Fruit fly (Drosophila melanogaster) whole organism, embryonic: ENCODE data around the gene CG43138.
A peak's percentile ranks its signal among the peaks of the same experiment; 100 is the strongest.

Experiments
- Abd-B ChIP-seq: fragments of 200-800 bp; sonication (Bioruptor generic); optimal IDR thresholded peaks from 2 replicates; lab custom pipeline; 2018; ENCODE audit warnings: missing biosample characterization, mild to moderate bottlenecking, missing genetic modification characterization, moderate library complexity
- CG10959 ChIP-seq: fragments of 200-800 bp; sonication (Bioruptor generic); IDR thresholded peaks from 2 replicates; pipeline ENCODE4 v1.3.6; 2022; ENCODE audit warnings: missing biosample characterization, missing genetic modification characterization
- CG10979 ChIP-seq: fragments of 200-800 bp; sonication (Bioruptor generic); optimal IDR thresholded peaks from 2 replicates; lab custom pipeline; 2018; ENCODE audit warnings: missing biosample characterization, mild to moderate bottlenecking, missing genetic modification characterization, moderate library complexity
- CG14860 ChIP-seq: fragments of 200-800 bp; sonication (Bioruptor generic); IDR thresholded peaks from 3 replicates; pipeline ENCODE4 v1.3.6; 2022; ENCODE audit warnings: missing biosample characterization, missing genetic modification characterization; ENCODE audit not compliant: partially characterized antibody
- CG18476 ChIP-seq: fragments of 200-800 bp; sonication (Bioruptor generic); optimal IDR thresholded peaks from 2 replicates; lab custom pipeline; 2016; ENCODE audit warnings: missing biosample characterization, mild to moderate bottlenecking, missing genetic modification characterization
- CG18619 ChIP-seq: fragments of 200-800 bp; sonication (Bioruptor generic); optimal IDR thresholded peaks from 3 replicates; lab custom pipeline; 2017; ENCODE audit warnings: missing biosample characterization, mild to moderate bottlenecking, missing genetic modification characterization
- CG18764 ChIP-seq: fragments of 200-800 bp; sonication (Bioruptor generic); optimal IDR thresholded peaks from 3 replicates; lab custom pipeline; 2016; ENCODE audit warnings: missing biosample characterization, missing genetic modification characterization
- CG31441 ChIP-seq: fragments of 200-800 bp; sonication (Bioruptor generic); IDR thresholded peaks from 2 replicates; pipeline ENCODE4 v1.3.6; 2022; ENCODE audit warnings: missing biosample characterization, missing genetic modification characterization
- CG42726 ChIP-seq: fragments of 200-800 bp; sonication (Bioruptor generic); IDR thresholded peaks from 2 replicates; pipeline ENCODE4 v1.3.6; 2022; ENCODE audit warnings: missing biosample characterization, missing genetic modification characterization; ENCODE audit not compliant: partially characterized antibody
- CG6175 ChIP-seq: fragments of 200-800 bp; sonication (Bioruptor generic); IDR thresholded peaks from 3 replicates; pipeline ENCODE4 v1.3.6; 2022; ENCODE audit warnings: missing biosample characterization, missing genetic modification characterization
- CG7556 ChIP-seq: fragments of 200-800 bp; sonication (Bioruptor generic); optimal IDR thresholded peaks from 2 replicates; lab custom pipeline; 2017; ENCODE audit warnings: missing biosample characterization, mild to moderate bottlenecking, missing genetic modification characterization
- CG7839 ChIP-seq: fragments of 200-800 bp; sonication (Bioruptor generic); optimal IDR thresholded peaks from 3 replicates; lab custom pipeline; 2018; ENCODE audit warnings: missing biosample characterization, mild to moderate bottlenecking, missing genetic modification characterization, moderate library complexity
- CG8281 ChIP-seq: fragments of 200-800 bp; sonication (Bioruptor generic); optimal IDR thresholded peaks from 2 replicates; lab custom pipeline; 2018; ENCODE audit warnings: missing biosample characterization, mild to moderate bottlenecking, missing genetic modification characterization, moderate library complexity
- CG8765 ChIP-seq: fragments of 200-800 bp; sonication (Bioruptor generic); IDR thresholded peaks from 2 replicates; pipeline ENCODE4 v1.3.6; 2022; ENCODE audit warnings: missing biosample characterization, missing genetic modification characterization
- CG9727 ChIP-seq: fragments of 200-800 bp; sonication (Bioruptor generic); optimal IDR thresholded peaks from 3 replicates; lab custom pipeline; 2017; ENCODE audit warnings: missing biosample characterization, mild to moderate bottlenecking, missing genetic modification characterization
- CHES-1-like ChIP-seq: fragments of 200-800 bp; sonication (Bioruptor generic); optimal IDR thresholded peaks from 2 replicates; lab custom pipeline; 2016; ENCODE audit warnings: missing biosample characterization, missing genetic modification characterization
- CoRest ChIP-seq: fragments of 200-800 bp; sonication (Bioruptor generic); optimal IDR thresholded peaks from 3 replicates; lab custom pipeline; 2018; ENCODE audit warnings: missing biosample characterization, mild to moderate bottlenecking, missing genetic modification characterization, moderate library complexity
- D ChIP-seq, 2 experiments: fragments of 200-800 bp in 1 of 2; fragments of >200 bp in 1 of 2; sonication (Bioruptor generic) in 1 of 2; optimal IDR thresholded peaks; 2 replicates in 1 of 2; 3 replicates in 1 of 2; lab custom pipeline; 2017; ENCODE audit warnings: mild to moderate bottlenecking in 1 of 2, missing biosample characterization in 1 of 2, missing genetic modification characterization in 1 of 2, missing genetic modification reagents in 1 of 2
- D19A ChIP-seq: fragments of 200-800 bp; optimal IDR thresholded peaks from 3 replicates; lab custom pipeline; 2019; ENCODE audit warnings: missing biosample characterization, mild to moderate bottlenecking, missing genetic modification characterization, moderate library complexity
- H2.0 ChIP-seq: fragments of 200-800 bp; sonication (Bioruptor generic); IDR thresholded peaks from 2 replicates; pipeline ENCODE4 v1.3.6; 2022; ENCODE audit warnings: missing biosample characterization, missing genetic modification characterization
- HLH3B ChIP-seq: fragments of 200-800 bp; sonication (Bioruptor generic); IDR thresholded peaks from 2 replicates; pipeline ENCODE4 v1.3.6; 2022; ENCODE audit warnings: missing biosample characterization, missing genetic modification characterization
- Oli ChIP-seq: fragments of 200-800 bp; sonication (Bioruptor generic); optimal IDR thresholded peaks from 2 replicates; lab custom pipeline; 2018; ENCODE audit warnings: missing biosample characterization, mild to moderate bottlenecking, missing genetic modification characterization, moderate library complexity
- Trl ChIP-seq, 3 experiments: fragments of >200 bp in 2 of 3; fragments of 200-800 bp in 1 of 3; sonication (Bioruptor generic) in 1 of 3; optimal IDR thresholded peaks; 2 replicates in 1 of 3; 3 replicates in 2 of 3; lab custom pipeline; 2016 to 2017; ENCODE audit warnings: missing biosample characterization in 1 of 3, missing genetic modification characterization in 1 of 3
- ac ChIP-seq: fragments of 200-800 bp; sonication (Bioruptor generic); optimal IDR thresholded peaks from 3 replicates; lab custom pipeline; 2017; ENCODE audit warnings: missing biosample characterization, mild to moderate bottlenecking, missing genetic modification characterization
- ash1 ChIP-seq: fragments of 200-800 bp; sonication (Bioruptor generic); optimal IDR thresholded peaks from 2 replicates; lab custom pipeline; 2018; ENCODE audit warnings: missing biosample characterization, mild to moderate bottlenecking, missing genetic modification characterization
- bsh ChIP-seq, 2 experiments: fragments of 200-800 bp; sonication (Bioruptor generic); optimal IDR thresholded peaks; 2 replicates each; lab custom pipeline; 2017 to 2018; ENCODE audit warnings: mild to moderate bottlenecking in 2 of 2, missing biosample characterization in 2 of 2, missing genetic modification characterization in 2 of 2, moderate library complexity in 1 of 2
- chm ChIP-seq: fragments of 200-800 bp; sonication (Bioruptor generic); IDR thresholded peaks from 2 replicates; pipeline ENCODE4 v1.3.6; 2022; ENCODE audit warnings: missing biosample characterization, missing genetic modification characterization
- croc ChIP-seq: fragments of 200-800 bp; sonication (Bioruptor generic); conservative IDR thresholded peaks from 3 replicates; pipeline ENCODE4 v1.3.6; 2022; ENCODE audit warnings: missing biosample characterization, missing genetic modification characterization
- dysf ChIP-seq: fragments of 200-800 bp; sonication (Bioruptor generic); IDR thresholded peaks from 3 replicates; pipeline ENCODE4 v1.3.6; 2022; ENCODE audit warnings: missing biosample characterization, missing genetic modification characterization
- eve ChIP-seq, 2 experiments: fragments of >200 bp; optimal IDR thresholded peaks; 2 replicates each; lab custom pipeline; 2017; ENCODE audit warnings: missing biosample characterization in 2 of 2, missing genetic modification characterization in 2 of 2
- ewg ChIP-seq: fragments of 200-800 bp; sonication (Bioruptor generic); optimal IDR thresholded peaks from 3 replicates; lab custom pipeline; 2017; ENCODE audit warnings: mild to moderate bottlenecking, missing biosample characterization, missing genetic modification reagents, missing genetic modification characterization
- fd96Cb ChIP-seq: fragments of 200-800 bp; sonication (Bioruptor generic); optimal IDR thresholded peaks from 2 replicates; lab custom pipeline; 2018; ENCODE audit warnings: missing biosample characterization, mild to moderate bottlenecking, missing genetic modification characterization, moderate library complexity
- gcm ChIP-seq: fragments of 200-800 bp; sonication (Bioruptor generic); optimal IDR thresholded peaks from 2 replicates; lab custom pipeline; 2019; ENCODE audit warnings: missing biosample characterization, mild to moderate bottlenecking, missing genetic modification characterization, moderate library complexity
- hkb ChIP-seq, 2 experiments: fragments of 200-800 bp in 1 of 2; fragments of >200 bp in 1 of 2; sonication (Bioruptor generic) in 1 of 2; IDR thresholded peaks in 1 of 2; optimal IDR thresholded peaks in 1 of 2; 2 replicates each; pipeline versions ENCODE4 v1.3.6 to Lab custom; 2017 to 2022; ENCODE audit warnings: missing biosample characterization in 1 of 2, missing genetic modification characterization in 1 of 2
- otp ChIP-seq: fragments of 200-800 bp; sonication (Bioruptor generic); IDR thresholded peaks from 3 replicates; pipeline ENCODE4, ENCODE4 v1.3.6; 2022; ENCODE audit warnings: missing biosample characterization, missing genetic modification characterization
- prd ChIP-seq, 3 experiments: fragments of >200 bp in 2 of 3; fragments of 200-800 bp in 1 of 3; sonication (Bioruptor generic) in 1 of 3; optimal IDR thresholded peaks in 2 of 3; IDR thresholded peaks in 1 of 3; 2 replicates in 2 of 3; 3 replicates in 1 of 3; pipeline versions ENCODE4 v1.3.6 to Lab custom; 2017 to 2022; ENCODE audit warnings: missing biosample characterization in 1 of 3, missing genetic modification characterization in 1 of 3
- stc ChIP-seq: fragments of 200-800 bp; sonication (Bioruptor generic); IDR thresholded peaks from 2 replicates; pipeline ENCODE4 v1.3.6; 2022; ENCODE audit warnings: missing biosample characterization, missing genetic modification characterization
- tin ChIP-seq: fragments of 200-800 bp; sonication (Bioruptor generic); optimal IDR thresholded peaks from 3 replicates; lab custom pipeline; 2016; ENCODE audit warnings: missing biosample characterization, missing genetic modification characterization
- tio ChIP-seq: fragments of 200-800 bp; sonication (Bioruptor generic); optimal IDR thresholded peaks from 2 replicates; lab custom pipeline; 2017; ENCODE audit warnings: missing biosample characterization, missing genetic modification characterization, inconsistent platforms
- trem ChIP-seq: fragments of 200-800 bp; optimal IDR thresholded peaks from 3 replicates; lab custom pipeline; 2019; ENCODE audit warnings: missing biosample characterization, mild to moderate bottlenecking, missing genetic modification characterization, moderate library complexity
- unpg ChIP-seq: fragments of 200-800 bp; sonication (Bioruptor generic); optimal IDR thresholded peaks from 3 replicates; lab custom pipeline; 2018; ENCODE audit warnings: missing biosample characterization, mild to moderate bottlenecking, missing genetic modification characterization, moderate library complexity
- zen ChIP-seq: fragments of 200-800 bp; sonication (Bioruptor generic); optimal IDR thresholded peaks from 3 replicates; lab custom pipeline; 2018; ENCODE audit warnings: missing biosample characterization, mild to moderate bottlenecking, missing genetic modification characterization, moderate library complexity
- zf30C ChIP-seq: fragments of 200-800 bp; sonication (Bioruptor generic); optimal IDR thresholded peaks from 3 replicates; lab custom pipeline; 2018; ENCODE audit warnings: missing biosample characterization, mild to moderate bottlenecking, missing genetic modification characterization

CG43138 gene

DNA sequence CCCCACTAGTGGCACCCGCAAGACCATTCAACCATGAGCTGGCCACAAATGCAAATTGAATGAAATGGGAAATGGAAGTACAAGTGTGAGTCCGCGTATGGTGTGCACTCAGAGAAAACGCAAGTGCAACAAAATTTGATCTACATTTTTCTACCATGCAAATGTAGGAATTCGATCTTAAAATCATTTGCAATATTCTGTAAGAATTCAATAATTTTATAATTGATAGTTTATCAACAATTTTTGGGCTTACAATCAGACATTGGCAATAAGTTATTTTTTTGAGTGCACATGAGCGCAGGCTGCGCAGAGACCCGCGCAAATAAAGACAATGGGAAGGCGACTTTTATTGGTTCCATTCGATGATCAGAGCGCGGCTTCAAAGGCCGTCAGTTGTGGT is 43.1 kb downstream of the CG43138 start (continued):
- TF ChIP-seq CG14860 (GFP tag; lab: Robert Waterston, UW) (no peak), tin (GFP tag; lab: Kevin White, UChicago) (peak; percentile 50), CG31441 (GFP tag; lab: Robert Waterston, UW) (peak; percentile 58), ac (GFP tag; lab: Kevin White, UChicago) (peak; percentile 17), H2.0 (GFP tag; lab: Robert Waterston, UW) (0 out of 2 replicates have a peak, but pooled peaks have one; percentile 15), chm (GFP tag; lab: Robert Waterston, UW) (0 out of 2 replicates have a peak, but pooled peaks have one; percentile 43), ewg (no peak), tio (GFP tag; lab: Kevin White, UChicago) (peak; percentile 38), dysf (GFP tag; lab: Robert Waterston, UW) (peak; percentile 43; the same call in 1 of the 3 replicates), CG6175 (no peak), CG8281 (no peak), bsh (GFP tag; optimal IDR thresholded peaks at IDR 0.05; lab: Kevin White, UChicago) (peak in 1 of 2 experiments; percentile 67), Oli (peak; percentile 54), CHES-1-like (GFP tag; lab: Kevin White, UChicago) (no peak), HLH3B (0 out of 2 replicates have a peak, but pooled peaks have one; percentile 31), croc (peak; percentile 45; the same call in 2 of the 3 replicates), CG42726 (GFP tag; lab: Robert Waterston, UW) (no peak), CG8765 (GFP tag; lab: Robert Waterston, UW) (peak; percentile 24; the same call in 1 of the 2 replicates), eve (GFP tag; optimal IDR thresholded peaks at IDR 0.05; lab: Kevin White, UChicago) (peak in 1 of 2 experiments; percentile 32), stc (GFP tag; lab: Robert Waterston, UW) (peak; percentile 32; the same call in 1 of the 2 replicates), otp (GFP tag; lab: Robert Waterston, UW) (0 out of 3 replicates have a peak, but pooled peaks have one; percentile 47), CG18764 (GFP tag; lab: Kevin White, UChicago) (peak; percentile 53), zen (peak; percentile 38), Abd-B (GFP tag; lab: Kevin White, UChicago) (peak; percentile 22), zf30C (GFP tag; lab: Kevin White, UChicago) (peak; percentile 39), ash1 (no peak), prd (optimal IDR thresholded peaks at IDR 0.05; lab: Kevin White, UChicago) (no peak), prd (GFP tag; IDR thresholded peaks at IDR 0.05; lab: Robert Waterston, UW) (peak; percentile 70; the same call in 2 of the 3 replicates), D (optimal IDR thresholded peaks at IDR 0.05; lab: Kevin White, UChicago) (no peak), D (GFP tag; optimal IDR thresholded peaks at IDR 0.05; lab: Kevin White, UChicago) (peak; percentile 44), trem (tag; lab: Kevin White, UChicago) (peak; percentile 14), gcm (GFP tag; lab: Kevin White, UChicago) (peak; percentile 48), hkb (optimal IDR thresholded peaks at IDR 0.05; lab: Kevin White, UChicago) (no peak), hkb (GFP tag; IDR thresholded peaks at IDR 0.05; lab: Robert Waterston, UW) (peak; percentile 31; the same call in 1 of the 2 replicates), CG10959 (GFP tag; lab: Robert Waterston, UW) (peak; percentile 68; the same call in 1 of the 2 replicates), unpg (GFP tag; lab: Kevin White, UChicago) (peak; percentile 57), CG18619 (GFP tag; lab: Kevin White, UChicago) (no peak), CG10979 (tag; lab: Kevin White, UChicago) (peak; percentile 71), CG18476 (peak; percentile 13), fd96Cb (tag; lab: Kevin White, UChicago) (peak; percentile 55), CG9727 (peak; percentile 69), CoRest (tag; lab: Kevin White, UChicago) (peak; percentile 19), D19A (tag; lab: Kevin White, UChicago) (peak; percentile 39), Trl (optimal IDR thresholded peaks at IDR 0.05; lab: Kevin White, UChicago) (no peak), Trl (GFP tag; optimal IDR thresholded peaks at IDR 0.05; lab: Kevin White, UChicago) (peak; percentile 35), CG7556 (GFP tag; lab: Kevin White, UChicago) (peak; percentile 29), CG7839 (tag; lab: Kevin White, UChicago) (peak; percentile 52)
- TF ChIP-seq, all 482 proteins: peak for 138
